Worm (Caenorhabditis elegans) whole organism, early embryonic: ENCODE data around the gene C30G12.2.

Source experiments
- B0310.2 ChIP-seq: sonication (generic microtip); optimal IDR thresholded peaks from 2 replicates; lab custom pipeline; 2016; ENCODE audit warnings: mild to moderate bottlenecking, missing genetic modification characterization, missing compliant biosample characterization
- F13C5.2 ChIP-seq: sonication (generic microtip); optimal IDR thresholded peaks from 2 replicates; lab custom pipeline; 2017; ENCODE audit warnings: mild to moderate bottlenecking, missing genetic modification characterization, inconsistent platforms, missing compliant biosample characterization
- aly-1 ChIP-seq: sonication (generic microtip); optimal IDR thresholded peaks from 2 replicates; lab custom pipeline; 2016; ENCODE audit warnings: missing genetic modification characterization, missing compliant biosample characterization
- ama-1 ChIP-seq: fragments of 150-350 bp; optimal IDR thresholded peaks from 2 replicates; lab custom pipeline; 2014
- ceh-13 ChIP-seq: fragments of 200-800 bp; sonication (Bioruptor generic); optimal IDR thresholded peaks from 2 replicates; lab custom pipeline; 2018; ENCODE audit warnings: mild to moderate bottlenecking, missing genetic modification characterization, missing compliant biosample characterization
- ceh-36 ChIP-seq: sonication (generic microtip); optimal IDR thresholded peaks from 2 replicates; lab custom pipeline; 2016; ENCODE audit warnings: missing genetic modification characterization, inconsistent platforms, missing compliant biosample characterization
- ets-7 ChIP-seq: sonication (generic microtip); optimal IDR thresholded peaks from 2 replicates; lab custom pipeline; 2016; ENCODE audit warnings: missing genotype, missing genetic modification characterization, missing compliant biosample characterization
- flt-1 ChIP-seq: fragments of 200-800 bp; sonication (Bioruptor generic); IDR thresholded peaks from 2 replicates; pipeline ENCODE4 v1.3.6; 2022; ENCODE audit warnings: missing genetic modification characterization, missing compliant biosample characterization
- hmbx-1 ChIP-seq: sonication (generic microtip); optimal IDR thresholded peaks from 2 replicates; lab custom pipeline; 2016; ENCODE audit warnings: mild to moderate bottlenecking, missing genetic modification characterization, missing compliant biosample characterization
- hmg-4 ChIP-seq: fragments of 200-800 bp; sonication (Bioruptor generic); optimal IDR thresholded peaks from 2 replicates; lab custom pipeline; 2018; ENCODE audit warnings: mild to moderate bottlenecking, missing genetic modification characterization, missing compliant biosample characterization
- hnd-1 ChIP-seq: sonication (generic microtip); optimal IDR thresholded peaks from 2 replicates; lab custom pipeline; 2016; ENCODE audit warnings: missing genetic modification characterization, missing compliant biosample characterization
- pes-1 ChIP-seq: fragments of 200-800 bp; sonication (Bioruptor generic); IDR thresholded peaks from 2 replicates; pipeline ENCODE4 v1.3.6; 2022; ENCODE audit warnings: missing genetic modification reagents, missing genetic modification characterization, missing compliant biosample characterization
- scrt-1 ChIP-seq: fragments of 200-800 bp; sonication (Bioruptor generic); IDR thresholded peaks from 2 replicates; pipeline ENCODE4 v1.3.6; 2022; ENCODE audit warnings: missing genetic modification characterization, missing compliant biosample characterization
- sea-1 ChIP-seq: fragments of 200-800 bp; sonication (Bioruptor generic); conservative IDR thresholded peaks from 2 replicates; pipeline ENCODE4 v1.3.6; 2022; ENCODE audit warnings: missing genetic modification characterization, missing compliant biosample characterization
- tbx-11 ChIP-seq: fragments of 200-800 bp; sonication (Bioruptor generic); IDR thresholded peaks from 2 replicates; pipeline ENCODE4 v1.3.6; 2022; ENCODE audit warnings: missing genetic modification characterization, missing compliant biosample characterization
- tbx-37 ChIP-seq: fragments of 200-800 bp; sonication (Bioruptor generic); conservative IDR thresholded peaks from 2 replicates; pipeline ENCODE4 v1.3.6; 2022; ENCODE audit warnings: missing genetic modification reagents, missing genetic modification characterization, missing compliant biosample characterization
- tra-4 ChIP-seq: sonication (generic microtip); optimal IDR thresholded peaks from 2 replicates; lab custom pipeline; 2017; ENCODE audit warnings: missing genetic modification characterization, missing compliant biosample characterization

The C30G12.2 gene

ce11 chrII:7289923-7290476 lies at the start of gene C30G12.2:
Gene C30G12.2 (plus strand): TSS chrII:7290426.
- TF ChIP-seq scrt-1 (GFP tag; lab: Robert Waterston, UW) (no peak), ceh-13 (no peak), B0310.2 (no peak), sea-1 (GFP tag; lab: Robert Waterston, UW) (no peak), ceh-36 (tag; lab: Kevin White, UChicago) (no peak), ets-7 (no peak), hmg-4 (no peak), tbx-37 (no peak), pes-1 (GFP tag; lab: Robert Waterston, UW) (no peak), F13C5.2 (tag; lab: Kevin White, UChicago) (no peak), tra-4 (tag; lab: Kevin White, UChicago) (no peak), ama-1 (no peak), hmbx-1 (tag; lab: Kevin White, UChicago) (no peak), tbx-11 (GFP tag; lab: Robert Waterston, UW) (no peak), flt-1 (GFP tag; lab: Robert Waterston, UW) (no peak), aly-1 (tag; lab: Kevin White, UChicago) (no peak)

DNA sequence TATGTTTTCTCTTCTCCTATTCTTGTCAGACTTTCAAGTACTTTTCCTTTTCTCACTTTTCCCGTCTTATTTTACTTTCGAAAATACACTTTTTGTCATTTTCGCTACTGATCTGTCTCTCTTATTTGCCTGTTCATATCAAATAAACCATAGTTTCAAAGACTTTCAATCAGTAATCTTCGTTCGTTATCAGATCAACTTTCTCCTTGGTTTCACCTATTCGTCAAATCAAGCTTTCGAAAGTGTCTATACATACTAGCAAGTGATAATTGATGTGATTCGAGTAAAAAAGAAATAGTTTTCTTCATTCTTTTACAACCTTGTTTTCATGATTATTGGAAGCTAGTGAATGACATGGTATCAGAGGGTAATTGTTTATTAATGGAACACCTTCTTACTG lies 47.5 kb upstream of the C30G12.2 start:
- TF ChIP-seq hmg-4 (no peak), aly-1 (tag; lab: Kevin White, UChicago) (no peak), F13C5.2 (tag; lab: Kevin White, UChicago) (no peak), ets-7 (no peak), tbx-37 (no peak), hnd-1 (tag; lab: Kevin White, UChicago) (no peak), flt-1 (GFP tag; lab: Robert Waterston, UW) (no peak)

- TF ChIP-seq aly-1 (tag; lab: Kevin White, UChicago) = no peak
- TF ChIP-seq hnd-1 (tag; lab: Kevin White, UChicago) = no peak
- TF ChIP-seq pes-1 (GFP tag; lab: Robert Waterston, UW) = no peak
Observed at ce11 chrII:7245576-7245975, 44.6 kb upstream of the C30G12.2 start, which contains the start of gene skpo-3. Gene skpo-3 (plus strand): TSS chrII:7245876.

DNA sequence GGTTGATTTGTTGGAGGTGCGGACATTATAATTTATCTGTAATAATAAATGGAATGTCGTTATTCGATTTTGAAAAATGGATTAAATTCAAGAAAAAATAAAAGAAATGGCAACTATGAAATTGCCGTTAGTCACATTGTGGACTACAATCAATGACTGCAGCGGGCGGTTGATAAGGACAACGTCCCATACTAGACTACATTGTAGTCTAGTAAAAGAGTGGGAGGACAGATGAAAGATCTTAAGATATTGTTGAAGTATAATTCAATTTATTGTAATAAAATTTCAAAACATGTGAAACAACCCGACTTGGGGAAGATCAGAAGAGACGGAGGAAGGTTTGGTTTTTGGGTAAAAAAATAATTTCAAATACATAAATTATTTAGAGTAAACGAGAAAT lies 38.2 kb upstream of the C30G12.2 start, which contains the start of the genes prx-13 and ada-2:
Gene prx-13, minus strand, starts transcription at position 38 of the 400 bp plus-strand sequence.
Gene ada-2, plus strand, starts transcription at position 282 of the 400 bp plus-strand sequence.
- TF ChIP-seq ama-1 = no peak
- TF ChIP-seq tbx-11 (GFP tag; lab: Robert Waterston, UW) = no peak
- no peak for TF ChIP-seq tbx-37
- TF ChIP-seq sea-1 (GFP tag; lab: Robert Waterston, UW) = no peak
- TF ChIP-seq hmbx-1 (tag; lab: Kevin White, UChicago) = no peak
- no peak for TF ChIP-seq F13C5.2 (tag; lab: Kevin White, UChicago)
- no peak for TF ChIP-seq tra-4 (tag; lab: Kevin White, UChicago)
- no peak for TF ChIP-seq flt-1 (GFP tag; lab: Robert Waterston, UW)
- TF ChIP-seq hnd-1 (tag; lab: Kevin White, UChicago) = no peak
- no peak for TF ChIP-seq hmg-4
- TF ChIP-seq pes-1 (GFP tag; lab: Robert Waterston, UW) = no peak
- no peak for TF ChIP-seq scrt-1 (GFP tag; lab: Robert Waterston, UW)
- no peak for TF ChIP-seq aly-1 (tag; lab: Kevin White, UChicago)

DNA sequence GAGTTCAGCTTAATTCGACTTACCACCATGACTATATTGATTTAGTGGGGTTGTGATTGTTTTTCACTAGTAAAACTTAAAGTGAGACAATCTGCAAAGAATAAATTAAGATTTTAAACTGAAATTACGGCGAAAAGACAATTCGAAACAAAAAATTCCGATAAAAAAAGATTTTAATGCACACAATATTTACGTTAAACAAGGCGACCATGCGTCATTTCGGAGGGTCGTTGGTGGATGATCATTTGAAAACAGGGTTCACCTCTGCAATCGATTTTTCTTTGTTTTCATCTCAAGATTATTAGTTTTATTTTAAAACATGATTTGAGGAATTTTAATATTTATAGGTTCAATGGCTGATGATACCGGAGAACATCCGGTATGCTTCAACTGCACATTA lies 37.2 kb upstream of the C30G12.2 start, which contains the start of gene lsm-4:
Gene lsm-4, minus strand, starts transcription at position 91 of the 400 bp plus-strand sequence.
- TF ChIP-seq ceh-36 (tag; lab: Kevin White, UChicago) (no peak), tra-4 (tag; lab: Kevin White, UChicago) (no peak), F13C5.2 (tag; lab: Kevin White, UChicago) (no peak), hnd-1 (tag; lab: Kevin White, UChicago) (no peak), ceh-13 (no peak), scrt-1 (GFP tag; lab: Robert Waterston, UW) (no peak), sea-1 (GFP tag; lab: Robert Waterston, UW) (no peak), pes-1 (GFP tag; lab: Robert Waterston, UW) (no peak)

- TF ChIP-seq B0310.2 = no peak
- TF ChIP-seq tbx-37 = no peak
- no peak for TF ChIP-seq F13C5.2 (tag; lab: Kevin White, UChicago)
- no peak for TF ChIP-seq hnd-1 (tag; lab: Kevin White, UChicago)
- TF ChIP-seq sea-1 (GFP tag; lab: Robert Waterston, UW) = no peak
- TF ChIP-seq tra-4 (tag; lab: Kevin White, UChicago) = no peak
- TF ChIP-seq hmg-4 = no peak
- TF ChIP-seq aly-1 (tag; lab: Kevin White, UChicago) = no peak
- no peak for TF ChIP-seq hmbx-1 (tag; lab: Kevin White, UChicago)
- TF ChIP-seq ets-7 = no peak
- TF ChIP-seq ama-1 = no peak
- no peak for TF ChIP-seq ceh-13
- TF ChIP-seq flt-1 (GFP tag; lab: Robert Waterston, UW) = no peak
- no peak for TF ChIP-seq ceh-36 (tag; lab: Kevin White, UChicago)
- no peak for TF ChIP-seq tbx-11 (GFP tag; lab: Robert Waterston, UW)
- TF ChIP-seq scrt-1 (GFP tag; lab: Robert Waterston, UW) = no peak
Observed at ce11 chrII:7255614-7256162, 34.5 kb upstream of the C30G12.2 start, which contains the start of gene F32A5.8. Gene F32A5.8 (plus strand): TSS chrII:7256112.

ce11 chrII:7261854-7262253 lies 28.4 kb upstream of the C30G12.2 start, which contains the start of gene C30G12.4:
Gene C30G12.4 (plus strand): TSS chrII:7262154.
- TF ChIP-seq pes-1 (GFP tag; lab: Robert Waterston, UW) (no peak), hmbx-1 (tag; lab: Kevin White, UChicago) (no peak), tbx-11 (GFP tag; lab: Robert Waterston, UW) (no peak), ceh-13 (no peak), B0310.2 (no peak), ceh-36 (tag; lab: Kevin White, UChicago) (no peak), flt-1 (GFP tag; lab: Robert Waterston, UW) (no peak), tbx-37 (no peak), ama-1 (no peak), aly-1 (tag; lab: Kevin White, UChicago) (no peak), sea-1 (GFP tag; lab: Robert Waterston, UW) (no peak)
